Worm (Caenorhabditis elegans): ENCODE data around the gene W04H10.1.
A peak's percentile ranks its signal among the peaks of the same experiment; 100 is the strongest.

W04H10.1 gene

ce11 chrII:581983-582382 lies 26.9 kb upstream of the W04H10.1 start:
- TF ChIP-seq ama-1 (optimal IDR thresholded peaks at IDR 0.05) (no peak), ama-1 (GFP tag; optimal IDR thresholded peaks at IDR 0.05) (no peak), mxl-1 (tag; optimal IDR thresholded peaks at IDR 0.05) (no peak), hrde-1 (tag; optimal IDR thresholded peaks at IDR 0.05; ENCODE audit: borderline replicate concordance) (peak; percentile 3), snpc-3.4 (tag; optimal IDR thresholded peaks at IDR 0.05) (peak; percentile 25), F52B5.7 (tag; optimal IDR thresholded peaks at IDR 0.05) (peak; percentile 59), attf-3 (GFP tag; conservative IDR thresholded peaks at IDR 0.05) (no peak), lin-26 (GFP tag; IDR thresholded peaks at IDR 0.05) (no peak), D2030.7 (GFP tag; IDR thresholded peaks at IDR 0.05) (peak; percentile 32; the same call in 1 of the 2 replicates), B0261.1 (tag; optimal IDR thresholded peaks at IDR 0.05) (no peak), ZK185.1 (tag; optimal IDR thresholded peaks at IDR 0.05; ENCODE audit: poor library complexity, severe bottlenecking) (no peak), mel-28 (tag; optimal IDR thresholded peaks at IDR 0.05; ENCODE audit: borderline replicate concordance) (no peak), cebp-1 (GFP tag; IDR thresholded peaks at IDR 0.05) (no peak), cebp-1 (tag; optimal IDR thresholded peaks at IDR 0.05) (no peak), F23B12.7 (tag; optimal IDR thresholded peaks at IDR 0.05; ENCODE audit: insufficient read depth) (no peak), ceh-100 (GFP tag; IDR thresholded peaks at IDR 0.05) (no peak), Y79H2A.3 (GFP tag; conservative IDR thresholded peaks at IDR 0.05) (0 out of 2 replicates have a peak, but pooled peaks have one; percentile 7), egrh-3 (GFP tag; IDR thresholded peaks at IDR 0.05) (no peak), F39B2.1 (GFP tag; IDR thresholded peaks at IDR 0.05) (0 out of 2 replicates have a peak, but pooled peaks have one; percentile 57), fkh-3 (tag; optimal IDR thresholded peaks at IDR 0.05) (no peak), tlf-1 (GFP tag; optimal IDR thresholded peaks at IDR 0.05) (peak; percentile 42), ceh-58 (GFP tag; IDR thresholded peaks at IDR 0.05) (no peak), atf-7 (tag; optimal IDR thresholded peaks at IDR 0.05) (no peak), hsf-1 (GFP tag; IDR thresholded peaks at IDR 0.05) (peak; percentile 45; the same call in 1 of the 2 replicates), pha-4 (tag; optimal IDR thresholded peaks at IDR 0.05) (no peak), mcd-1 (GFP tag; IDR thresholded peaks at IDR 0.05) (no peak), B0336.3 (GFP tag; IDR thresholded peaks at IDR 0.05) (peak; percentile 63), lin-54 (GFP tag; optimal IDR thresholded peaks at IDR 0.05) (peak; percentile 30), hmg-1.2 (GFP tag; IDR thresholded peaks at IDR 0.05) (0 out of 2 replicates have a peak, but pooled peaks have one; percentile 20), Y53G8AR.9 (GFP tag; conservative IDR thresholded peaks at IDR 0.05) (0 out of 2 replicates have a peak, but pooled peaks have one; percentile 51), F33H1.4 (GFP tag; IDR thresholded peaks at IDR 0.05) (no peak), tbp1 (GFP tag; optimal IDR thresholded peaks at IDR 0.05) (peak; percentile 13), F49E8.2 (tag; optimal IDR thresholded peaks at IDR 0.05; ENCODE audit: insufficient read depth) (peak; percentile 34), egl-44 (GFP tag; IDR thresholded peaks at IDR 0.05) (no peak), snpc-4 (GFP tag; optimal IDR thresholded peaks at IDR 0.05) (no peak), snpc-4 (tag; optimal IDR thresholded peaks at IDR 0.05) (peak in 1 of 4 experiments; percentile 23), nfya-2 (GFP tag; IDR thresholded peaks at IDR 0.05) (no peak), xnd-1 (tag; optimal IDR thresholded peaks at IDR 0.05) (peak; percentile 9), ztf-25 (GFP tag; IDR thresholded peaks at IDR 0.05) (0 out of 2 replicates have a peak, but pooled peaks have one; percentile 8), hlh-26 (GFP tag; conservative IDR thresholded peaks at IDR 0.05) (no peak), nfyb-1 (GFP tag; IDR thresholded peaks at IDR 0.05) (no peak), die-1 (tag; optimal IDR thresholded peaks at IDR 0.05) (no peak), K12H6.12 (tag; optimal IDR thresholded peaks at IDR 0.05) (no peak), C06A6.2 (GFP tag; conservative IDR thresholded peaks at IDR 0.05) (no peak), madf-6 (GFP tag; IDR thresholded peaks at IDR 0.05) (peak; percentile 63), lsy-27 (tag; optimal IDR thresholded peaks at IDR 0.05; ENCODE audit: borderline replicate concordance, insufficient read depth) (no peak), ztf-26 (tag; optimal IDR thresholded peaks at IDR 0.05) (no peak), ekl-4 (GFP tag; IDR thresholded peaks at IDR 0.05) (peak; percentile 66), K11D2.4 (GFP tag; IDR thresholded peaks at IDR 0.05) (no peak)

Measured in whole organism, young adult.